Worm (Caenorhabditis elegans) whole organism, mixed stage, embryonic: ENCODE results near the gene nhr-230.

ENCODE experiments used
- ceh-43 ChIP-seq: fragments of 200-800 bp; sonication (Bioruptor generic); optimal IDR thresholded peaks from 2 replicates; lab custom pipeline; 2018; ENCODE audit warnings: mild to moderate bottlenecking, missing genetic modification characterization, moderate library complexity, missing compliant biosample characterization
- nhr-237 ChIP-seq: fragments of 150-350 bp; optimal IDR thresholded peaks from 2 replicates; lab custom pipeline; 2014; ENCODE audit warnings: missing biosample characterization, missing genetic modification characterization
- snpc-4 ChIP-seq: fragments of 150-350 bp; optimal IDR thresholded peaks from 2 replicates; lab custom pipeline; 2014; ENCODE audit warnings: missing biosample characterization, missing genetic modification characterization
- unc-120 ChIP-seq: sonication (generic microtip); optimal IDR thresholded peaks from 2 replicates; lab custom pipeline; 2017; ENCODE audit warnings: missing genetic modification characterization, missing compliant biosample characterization; ENCODE audit not compliant: poor library complexity, severe bottlenecking
- unc-39 ChIP-seq: fragments of 150-350 bp; optimal IDR thresholded peaks from 2 replicates; lab custom pipeline; 2014; ENCODE audit warnings: missing biosample characterization, missing genetic modification characterization

DNA sequence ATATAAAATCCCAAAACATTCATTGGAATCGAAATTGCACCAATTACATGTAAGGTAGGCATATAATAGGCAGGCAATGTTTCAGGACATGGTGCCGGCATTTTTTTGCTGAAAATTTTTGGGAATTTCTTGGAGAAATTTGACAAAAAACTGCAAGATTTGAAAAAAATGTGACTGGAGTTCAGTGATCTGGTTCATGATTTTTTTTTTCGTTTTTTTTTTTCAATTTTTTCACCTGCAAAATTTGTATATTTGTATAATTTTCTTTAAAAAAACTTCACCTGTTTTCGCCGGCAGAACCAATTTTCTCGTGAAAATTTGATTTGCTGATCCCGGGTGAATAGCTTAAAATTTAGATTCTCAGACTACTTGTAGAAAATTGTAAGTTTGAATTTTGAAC lies 40.2 kb upstream of the nhr-230 start, which contains the start of gene sri-10:
- no peak for TF ChIP-seq snpc-4
- TF ChIP-seq nhr-237 (tag; lab: Kevin White, UChicago): no peak
- TF ChIP-seq ceh-43 (GFP tag; lab: Kevin White, UChicago): no peak
- no peak for TF ChIP-seq unc-120 (tag; lab: Kevin White, UChicago)
- no peak for TF ChIP-seq unc-39 (tag; lab: Kevin White, UChicago)
